Worm (Caenorhabditis elegans) whole organism, late embryonic: Measurements from ENCODE around the gene rcat-1.

Source experiments
- F13H6.1 ChIP-seq: sonication (generic microtip); optimal IDR thresholded peaks from 2 replicates; lab custom pipeline; 2016; ENCODE audit warnings: missing genetic modification characterization, missing compliant biosample characterization
- K09A11.1 ChIP-seq: sonication (generic microtip); optimal IDR thresholded peaks from 2 replicates; lab custom pipeline; 2017; ENCODE audit warnings: antibody characterized with exemption, mild to moderate bottlenecking, missing genetic modification characterization, missing compliant biosample characterization; ENCODE audit not compliant: insufficient read depth
- T23F11.4 ChIP-seq: fragments of 200-800 bp; sonication (Bioruptor generic); optimal IDR thresholded peaks from 2 replicates; lab custom pipeline; 2018; ENCODE audit warnings: mild to moderate bottlenecking, missing genetic modification characterization, missing compliant biosample characterization
- ama-1 ChIP-seq: fragments of 150-350 bp; optimal IDR thresholded peaks from 2 replicates; lab custom pipeline; 2014
- ceh-14 ChIP-seq: sonication (generic microtip); optimal IDR thresholded peaks from 2 replicates; lab custom pipeline; 2016; ENCODE audit warnings: missing genotype, missing genetic modification characterization, missing compliant biosample characterization
- ceh-2 ChIP-seq: sonication (generic microtip); optimal IDR thresholded peaks from 2 replicates; lab custom pipeline; 2016; ENCODE audit warnings: missing genotype, missing genetic modification characterization, missing compliant biosample characterization
- ceh-22 ChIP-seq: sonication (generic microtip); optimal IDR thresholded peaks from 2 replicates; lab custom pipeline; 2017; ENCODE audit warnings: missing biosample characterization, missing genetic modification characterization
- ceh-24 ChIP-seq: sonication (generic microtip); optimal IDR thresholded peaks from 2 replicates; lab custom pipeline; 2016; ENCODE audit warnings: mild to moderate bottlenecking, missing genetic modification characterization, missing compliant biosample characterization
- ceh-30 ChIP-seq: fragments of 150-350 bp; optimal IDR thresholded peaks from 2 replicates; lab custom pipeline; 2014; ENCODE audit warnings: missing biosample characterization, missing genetic modification characterization
- ceh-31 ChIP-seq: sonication (generic microtip); optimal IDR thresholded peaks from 2 replicates; lab custom pipeline; 2016; ENCODE audit warnings: missing genetic modification characterization, missing compliant biosample characterization
- ceh-34 ChIP-seq: sonication (generic microtip); optimal IDR thresholded peaks from 2 replicates; lab custom pipeline; 2016; ENCODE audit warnings: mild to moderate bottlenecking, missing genetic modification characterization, missing compliant biosample characterization
- ceh-45 ChIP-seq: fragments of 200-800 bp; sonication (Bioruptor generic); IDR thresholded peaks from 2 replicates; pipeline ENCODE4 v1.3.6; 2022; ENCODE audit warnings: missing genetic modification reagents, missing genetic modification characterization, missing compliant biosample characterization
- ceh-48 ChIP-seq: sonication (generic microtip); optimal IDR thresholded peaks from 2 replicates; lab custom pipeline; 2016; ENCODE audit warnings: missing genetic modification characterization, inconsistent platforms, missing compliant biosample characterization
- ceh-6 ChIP-seq: fragments of 200-800 bp; sonication (Bioruptor generic); optimal IDR thresholded peaks from 2 replicates; lab custom pipeline; 2018; ENCODE audit warnings: mild to moderate bottlenecking, missing genetic modification characterization, missing compliant biosample characterization
- elt-2 ChIP-seq: sonication (generic microtip); optimal IDR thresholded peaks from 2 replicates; lab custom pipeline; 2016; ENCODE audit warnings: missing genetic modification reagents, missing genetic modification characterization, missing compliant biosample characterization
- ets-4 ChIP-seq: sonication (generic microtip); optimal IDR thresholded peaks from 2 replicates; lab custom pipeline; 2016; ENCODE audit warnings: missing genetic modification characterization, missing compliant biosample characterization
- hlh-30 ChIP-seq: sonication (generic microtip); optimal IDR thresholded peaks from 2 replicates; lab custom pipeline; 2017; ENCODE audit warnings: antibody characterized with exemption, missing genetic modification characterization, missing compliant biosample characterization; ENCODE audit not compliant: insufficient read depth
- hlh-6 ChIP-seq: sonication (generic microtip); optimal IDR thresholded peaks from 2 replicates; lab custom pipeline; 2016; ENCODE audit warnings: missing genotype, missing genetic modification characterization, missing compliant biosample characterization
- hlh-8 ChIP-seq: sonication (generic microtip); optimal IDR thresholded peaks from 2 replicates; lab custom pipeline; 2016; ENCODE audit warnings: missing genotype, missing genetic modification characterization, missing compliant biosample characterization
- mec-3 ChIP-seq: sonication (generic microtip); optimal IDR thresholded peaks from 2 replicates; lab custom pipeline; 2016; ENCODE audit warnings: borderline replicate concordance, missing genetic modification characterization, missing compliant biosample characterization
- nfya-1 ChIP-seq: sonication (generic microtip); optimal IDR thresholded peaks from 2 replicates; lab custom pipeline; 2017; ENCODE audit warnings: missing genetic modification characterization, mild to moderate bottlenecking, missing compliant biosample characterization, antibody characterized with exemption, moderate library complexity
- nhr-232 ChIP-seq: sonication (generic microtip); optimal IDR thresholded peaks from 2 replicates; lab custom pipeline; 2016; ENCODE audit warnings: missing genetic modification characterization, missing compliant biosample characterization
- odd-2 ChIP-seq: sonication (generic microtip); optimal IDR thresholded peaks from 2 replicates; lab custom pipeline; 2017; ENCODE audit warnings: antibody characterized with exemption, mild to moderate bottlenecking, missing genetic modification characterization, missing compliant biosample characterization
- pat-9 ChIP-seq: fragments of 200-800 bp; sonication (Bioruptor generic); optimal IDR thresholded peaks from 2 replicates; lab custom pipeline; 2018; ENCODE audit warnings: mild to moderate bottlenecking, missing genetic modification characterization, moderate library complexity, missing compliant biosample characterization
- pax-1 ChIP-seq: fragments of 150-350 bp; optimal IDR thresholded peaks from 2 replicates; lab custom pipeline; 2014; ENCODE audit warnings: missing biosample characterization, missing genetic modification characterization
- pha-2 ChIP-seq: sonication (generic microtip); optimal IDR thresholded peaks from 2 replicates; lab custom pipeline; 2017; ENCODE audit warnings: mild to moderate bottlenecking, missing genetic modification characterization, missing compliant biosample characterization
- pha-4 ChIP-seq: fragments of 150-350 bp; optimal IDR thresholded peaks from 2 replicates; lab custom pipeline; 2018; ENCODE audit warnings: missing biosample characterization, missing genetic modification reagents, missing genetic modification characterization
- pqm-1 ChIP-seq: sonication (generic microtip); optimal IDR thresholded peaks from 2 replicates; lab custom pipeline; 2016; ENCODE audit warnings: missing genetic modification characterization, missing compliant biosample characterization
- pros-1 ChIP-seq: fragments of 150-350 bp; optimal IDR thresholded peaks from 2 replicates; lab custom pipeline; 2014; ENCODE audit warnings: missing biosample characterization, missing genetic modification reagents, missing genetic modification characterization
- ref-2 ChIP-seq: sonication (generic microtip); optimal IDR thresholded peaks from 2 replicates; lab custom pipeline; 2016; ENCODE audit warnings: missing genetic modification characterization, missing compliant biosample characterization
- syd-9 ChIP-seq: sonication (generic microtip); optimal IDR thresholded peaks from 2 replicates; lab custom pipeline; 2016; ENCODE audit warnings: mild to moderate bottlenecking, missing genetic modification characterization, moderate library complexity, missing compliant biosample characterization
- tbx-2 ChIP-seq: sonication (generic microtip); optimal IDR thresholded peaks from 2 replicates; lab custom pipeline; 2016; ENCODE audit warnings: missing genetic modification characterization, missing compliant biosample characterization
- ttx-3 ChIP-seq: sonication (generic microtip); optimal IDR thresholded peaks from 2 replicates; lab custom pipeline; 2016; ENCODE audit warnings: missing genetic modification reagents, missing genetic modification characterization, missing compliant biosample characterization
- unc-42 ChIP-seq: sonication (generic microtip); optimal IDR thresholded peaks from 2 replicates; lab custom pipeline; 2016; ENCODE audit warnings: missing genotype, missing genetic modification characterization, missing compliant biosample characterization
- unc-55 ChIP-seq: sonication (generic microtip); optimal IDR thresholded peaks from 2 replicates; lab custom pipeline; 2017; ENCODE audit warnings: missing biosample characterization, missing genetic modification reagents, missing genetic modification characterization
- unc-86 ChIP-seq: sonication (generic microtip); optimal IDR thresholded peaks from 2 replicates; lab custom pipeline; 2016; ENCODE audit warnings: missing genetic modification characterization, missing compliant biosample characterization
- ztf-16 ChIP-seq: sonication (generic microtip); optimal IDR thresholded peaks from 2 replicates; lab custom pipeline; 2017; ENCODE audit warnings: missing genetic modification characterization, missing compliant biosample characterization

rcat-1 gene

ce11 chrIV:210591-210990, 44.6 kb downstream of the rcat-1 start:
- TF ChIP-seq ceh-31 (peak; percentile 33), ref-2 (tag; lab: Kevin White, UChicago) (no peak), unc-42 (tag; lab: Kevin White, UChicago) (peak; percentile 44), nfya-1 (peak; percentile 46), unc-55 (GFP tag; lab: Kevin White, UChicago) (peak; percentile 66), ama-1 (lab: Kevin White, UChicago) (no peak), syd-9 (peak; percentile 3), tbx-2 (tag; lab: Kevin White, UChicago) (peak; percentile 62), ceh-2 (tag; lab: Kevin White, UChicago) (no peak), hlh-6 (tag; lab: Kevin White, UChicago) (no peak), ets-4 (tag; lab: Kevin White, UChicago) (no peak), elt-2 (peak; percentile 67)

DNA sequence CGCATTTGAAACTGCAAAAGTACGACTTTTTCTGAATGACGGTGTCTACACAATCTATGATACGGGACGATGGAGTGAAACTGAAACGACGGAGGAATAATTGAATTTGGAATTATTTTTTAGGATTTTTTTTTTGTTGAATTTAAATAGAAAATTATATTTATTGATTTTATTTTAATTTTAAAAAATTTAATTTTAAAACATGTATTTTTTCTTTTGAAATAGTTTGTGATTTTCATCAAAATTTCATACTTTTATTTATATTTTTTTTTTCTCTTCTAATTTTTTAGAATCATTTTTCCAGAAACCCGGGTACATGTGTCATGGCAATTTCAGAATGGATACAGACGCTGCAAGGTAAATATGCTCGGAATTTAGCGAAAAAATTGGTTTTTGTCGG, 47.3 kb downstream of the rcat-1 start, which contains the start of gene Y38C1AA.1:
Y38C1AA.1 (plus strand) TSS at position 301 of the 400 bp plus-strand sequence.
- TF ChIP-seq ztf-16 (tag; lab: Kevin White, UChicago) (no peak), ceh-14 (tag; lab: Kevin White, UChicago) (no peak), ceh-24 (tag; lab: Kevin White, UChicago) (no peak), pros-1 (tag; lab: Kevin White, UChicago) (no peak), odd-2 (tag; lab: Kevin White, UChicago) (no peak), mec-3 (no peak), unc-55 (GFP tag; lab: Kevin White, UChicago) (no peak), K09A11.1 (tag; lab: Kevin White, UChicago) (no peak), unc-42 (tag; lab: Kevin White, UChicago) (no peak), nhr-232 (tag; lab: Kevin White, UChicago) (no peak), ceh-31 (no peak), F13H6.1 (tag; lab: Kevin White, UChicago) (no peak), pha-2 (tag; lab: Kevin White, UChicago) (no peak), pax-1 (tag; lab: Kevin White, UChicago) (no peak), ama-1 (lab: Kevin White, UChicago) (no peak), nfya-1 (no peak), pqm-1 (tag; lab: Kevin White, UChicago) (no peak), ceh-34 (tag; lab: Kevin White, UChicago) (no peak), pat-9 (tag; lab: Kevin White, UChicago) (no peak), ttx-3 (tag; lab: Kevin White, UChicago) (no peak)

ce11 chrIV:204998-205397, 50.2 kb downstream of the rcat-1 start, which contains the start of gene coa-1:
TSS of gene coa-1 (plus strand) at chrIV:205298.
- no peak for TF ChIP-seq ceh-6 (GFP tag; lab: Kevin White, UChicago)
- no peak for TF ChIP-seq T23F11.4 (GFP tag; lab: Kevin White, UChicago)
- no peak for TF ChIP-seq ets-4 (tag; lab: Kevin White, UChicago)
- no peak for TF ChIP-seq ceh-48 (tag; lab: Kevin White, UChicago)
- TF ChIP-seq ceh-14 (tag; lab: Kevin White, UChicago) = no peak
- TF ChIP-seq ceh-31 = no peak
- no peak for TF ChIP-seq ceh-30 (tag; lab: Kevin White, UChicago)
- TF ChIP-seq hlh-30 (tag; lab: Kevin White, UChicago) = no peak
- no peak for TF ChIP-seq ceh-45 (GFP tag; lab: Robert Waterston, UW)
- TF ChIP-seq K09A11.1 (tag; lab: Kevin White, UChicago) = no peak
- no peak for TF ChIP-seq ref-2 (tag; lab: Kevin White, UChicago)
- no peak for TF ChIP-seq pqm-1 (tag; lab: Kevin White, UChicago)
- no peak for TF ChIP-seq unc-42 (tag; lab: Kevin White, UChicago)
- TF ChIP-seq unc-86 (tag; lab: Kevin White, UChicago) = no peak
- no peak for TF ChIP-seq ttx-3 (tag; lab: Kevin White, UChicago)
- TF ChIP-seq pha-4 (tag; lab: Kevin White, UChicago) = no peak
- no peak for TF ChIP-seq ceh-22 (tag; lab: Kevin White, UChicago)
- no peak for TF ChIP-seq elt-2
- TF ChIP-seq hlh-8 (tag; lab: Kevin White, UChicago) = no peak
